Fruit fly (Drosophila melanogaster) whole organism, pupa: ENCODE results near the gene CG31778.

Experiments
- CG10348 ChIP-seq: fragments of 200-800 bp; sonication (Bioruptor generic); IDR thresholded peaks from 2 replicates; pipeline ENCODE4 v1.3.6; 2022; ENCODE audit warnings: missing biosample characterization, missing genetic modification characterization
- CG12605 ChIP-seq: fragments of 200-800 bp; sonication (Bioruptor generic); IDR thresholded peaks from 2 replicates; pipeline ENCODE4 v1.3.6; 2022; ENCODE audit warnings: missing biosample characterization, missing genetic modification characterization
- CG13204 ChIP-seq: fragments of 200-800 bp; sonication (Bioruptor generic); optimal IDR thresholded peaks from 2 replicates; lab custom pipeline; 2018; ENCODE audit warnings: missing biosample characterization, mild to moderate bottlenecking, missing genetic modification characterization, moderate library complexity
- CG14655 ChIP-seq: fragments of 200-800 bp; sonication (Bioruptor generic); optimal IDR thresholded peaks from 3 replicates; lab custom pipeline; 2017; ENCODE audit warnings: mild to moderate bottlenecking, missing biosample characterization, missing genetic modification reagents, missing genetic modification characterization
- CG15710 ChIP-seq: fragments of 200-800 bp; sonication (Bioruptor generic); optimal IDR thresholded peaks from 2 replicates; lab custom pipeline; 2018; ENCODE audit warnings: missing biosample characterization, mild to moderate bottlenecking, missing genetic modification characterization, moderate library complexity
- CG17806 ChIP-seq: fragments of 200-800 bp; sonication (Bioruptor generic); optimal IDR thresholded peaks from 2 replicates; lab custom pipeline; 2018; ENCODE audit warnings: missing biosample characterization, mild to moderate bottlenecking, missing genetic modification characterization, moderate library complexity
- CG32121 ChIP-seq: fragments of 200-800 bp; sonication (Bioruptor generic); IDR thresholded peaks from 2 replicates; pipeline ENCODE4 v1.3.6; 2022; ENCODE audit warnings: missing biosample characterization, missing genetic modification characterization
- CG34367 ChIP-seq: fragments of 200-800 bp; sonication (Bioruptor generic); optimal IDR thresholded peaks from 2 replicates; lab custom pipeline; 2018; ENCODE audit warnings: missing biosample characterization, mild to moderate bottlenecking, missing genetic modification characterization
- CG4496 ChIP-seq: fragments of 200-800 bp; sonication (Bioruptor generic); IDR thresholded peaks from 3 replicates; pipeline ENCODE4 v1.3.6; 2022; ENCODE audit warnings: missing biosample characterization, missing genetic modification characterization
- CG8159 ChIP-seq: fragments of 200-800 bp; sonication (Bioruptor generic); optimal IDR thresholded peaks from 3 replicates; lab custom pipeline; 2018; ENCODE audit warnings: missing biosample characterization, mild to moderate bottlenecking, missing genetic modification characterization, moderate library complexity
- CG8301 ChIP-seq: fragments of 200-800 bp; sonication (Bioruptor generic); optimal IDR thresholded peaks from 2 replicates; lab custom pipeline; 2018; ENCODE audit warnings: missing biosample characterization, mild to moderate bottlenecking, missing genetic modification characterization
- CG9948 ChIP-seq: fragments of 200-800 bp; sonication (Bioruptor generic); optimal IDR thresholded peaks from 2 replicates; lab custom pipeline; 2018; ENCODE audit warnings: missing biosample characterization, mild to moderate bottlenecking, missing genetic modification characterization, moderate library complexity
- D1 ChIP-seq: fragments of 200-800 bp; sonication (Bioruptor generic); optimal IDR thresholded peaks from 2 replicates; lab custom pipeline; 2018; ENCODE audit warnings: missing biosample characterization, mild to moderate bottlenecking, missing genetic modification characterization, moderate library complexity
- EcR ChIP-seq: fragments of 200-800 bp; sonication (Bioruptor generic); optimal IDR thresholded peaks from 3 replicates; lab custom pipeline; 2019; ENCODE audit warnings: missing biosample characterization, missing genetic modification characterization, mild to moderate bottlenecking, moderate library complexity, missing genetic modification reagents
- Ets98B ChIP-seq: fragments of 200-800 bp; sonication (Bioruptor generic); IDR thresholded peaks from 2 replicates; pipeline ENCODE4 v1.3.6; 2022; ENCODE audit warnings: missing biosample characterization, missing genetic modification characterization
- Pif1A ChIP-seq: fragments of 200-800 bp; sonication (Bioruptor generic); optimal IDR thresholded peaks from 3 replicates; lab custom pipeline; 2016; ENCODE audit warnings: missing biosample characterization, missing genetic modification characterization
- Pif1B ChIP-seq: fragments of 200-800 bp; sonication (Bioruptor generic); optimal IDR thresholded peaks from 3 replicates; lab custom pipeline; 2016; ENCODE audit warnings: missing biosample characterization, missing genetic modification characterization
- Snoo ChIP-seq: fragments of 200-800 bp; sonication (Bioruptor generic); optimal IDR thresholded peaks from 3 replicates; lab custom pipeline; 2017; ENCODE audit warnings: missing biosample characterization, mild to moderate bottlenecking, missing genetic modification characterization, inconsistent platforms
- fd96Ca ChIP-seq: fragments of 200-800 bp; sonication (Bioruptor generic); IDR thresholded peaks from 3 replicates; pipeline ENCODE4 v1.3.6; 2022; ENCODE audit warnings: missing biosample characterization, missing genetic modification characterization
- gl ChIP-seq: fragments of 200-800 bp; sonication (Bioruptor generic); optimal IDR thresholded peaks from 2 replicates; lab custom pipeline; 2018; ENCODE audit warnings: missing biosample characterization, mild to moderate bottlenecking, missing genetic modification characterization
- rn ChIP-seq: fragments of 200-800 bp; sonication (Bioruptor generic); IDR thresholded peaks from 2 replicates; pipeline ENCODE4 v1.3.6; 2022; ENCODE audit warnings: missing biosample characterization, missing genetic modification characterization

The CG31778 gene

dm6 chr2L:3693082-3693481 is 12.2 kb downstream of the CG31778 start, which contains the start of gene CG3513:
Gene CG3513 (minus strand): TSS chr2L:3693182.
- no peak for TF ChIP-seq CG8159 (tag; lab: Kevin White, UChicago)
- TF ChIP-seq Ets98B (GFP tag; lab: Robert Waterston, UW) = no peak
- TF ChIP-seq CG8301 (tag; lab: Kevin White, UChicago) = no peak
- TF ChIP-seq Snoo = no peak
- TF ChIP-seq CG34367 (tag; lab: Kevin White, UChicago) = no peak
- TF ChIP-seq gl (tag; lab: Kevin White, UChicago) = no peak
- TF ChIP-seq CG4496 (GFP tag; lab: Robert Waterston, UW) = no peak
- TF ChIP-seq CG9948 (tag; lab: Kevin White, UChicago) = no peak
- no peak for TF ChIP-seq Pif1A (GFP tag; lab: Kevin White, UChicago)
- no peak for TF ChIP-seq CG32121
- TF ChIP-seq CG13204 (GFP tag; lab: Kevin White, UChicago) = no peak
- TF ChIP-seq EcR = no peak
- TF ChIP-seq fd96Ca (GFP tag; lab: Robert Waterston, UW) = no peak
- TF ChIP-seq CG15710 (tag; lab: Kevin White, UChicago) = no peak

- TF ChIP-seq Pif1B (GFP tag; lab: Kevin White, UChicago) (no peak), CG8159 (tag; lab: Kevin White, UChicago) (no peak), EcR (no peak), CG9948 (tag; lab: Kevin White, UChicago) (no peak), CG13204 (GFP tag; lab: Kevin White, UChicago) (no peak), D1 (no peak), Pif1A (GFP tag; lab: Kevin White, UChicago) (no peak), CG12605 (GFP tag; lab: Robert Waterston, UW) (no peak), Snoo (no peak), fd96Ca (GFP tag; lab: Robert Waterston, UW) (no peak), CG10348 (no peak), Ets98B (GFP tag; lab: Robert Waterston, UW) (no peak), CG15710 (tag; lab: Kevin White, UChicago) (no peak), CG14655 (GFP tag; lab: Kevin White, UChicago) (no peak), CG4496 (GFP tag; lab: Robert Waterston, UW) (no peak), rn (no peak), CG34367 (tag; lab: Kevin White, UChicago) (no peak)
These were observed 12.8 kb downstream of the CG31778 start, which contains the start of gene CG16704 for dm6 chr2L:3692466-3692865. Gene CG16704 (minus strand): TSS chr2L:3692587.

dm6 chr2L:3685139-3685851 is 20.0 kb downstream of the CG31778 start:
- TF ChIP-seq CG32121 (no peak), EcR (no peak), CG8159 (tag; lab: Kevin White, UChicago) (peak; percentile 16)

- TF ChIP-seq gl (tag; lab: Kevin White, UChicago) = no peak
- TF ChIP-seq Snoo = no peak
- TF ChIP-seq Pif1A (GFP tag; lab: Kevin White, UChicago) = no peak
- no peak for TF ChIP-seq D1
- TF ChIP-seq CG17806 (tag; lab: Kevin White, UChicago) = no peak
- no peak for TF ChIP-seq CG9948 (tag; lab: Kevin White, UChicago)
- no peak for TF ChIP-seq EcR
- no peak for TF ChIP-seq CG32121
- no peak for TF ChIP-seq Ets98B (GFP tag; lab: Robert Waterston, UW)
- no peak for TF ChIP-seq CG4496 (GFP tag; lab: Robert Waterston, UW)
- TF ChIP-seq, all 21 proteins: peak for 0
These were observed 22.8 kb downstream of the CG31778 start for dm6 chr2L:3682489-3682888.

- TF ChIP-seq CG13204 (GFP tag; lab: Kevin White, UChicago) (no peak), CG4496 (GFP tag; lab: Robert Waterston, UW) (no peak), CG32121 (no peak), CG8301 (tag; lab: Kevin White, UChicago) (no peak)
These were observed 23.9 kb downstream of the CG31778 start for dm6 chr2L:3681338-3681737.

dm6 chr2L:3675770-3676169 is 29.5 kb downstream of the CG31778 start:
- TF ChIP-seq CG8301 (tag; lab: Kevin White, UChicago) (no peak), CG32121 (no peak), EcR (no peak), gl (tag; lab: Kevin White, UChicago) (no peak), CG9948 (tag; lab: Kevin White, UChicago) (no peak), CG12605 (GFP tag; lab: Robert Waterston, UW) (no peak)

dm6 chr2L:3670481-3670880 is 34.8 kb downstream of the CG31778 start, which contains the start of gene Sfp24Bc:
Gene Sfp24Bc (minus strand): TSS chr2L:3670581.
- TF ChIP-seq CG8301 (tag; lab: Kevin White, UChicago) (no peak), Snoo (no peak), fd96Ca (GFP tag; lab: Robert Waterston, UW) (no peak), rn (no peak), Ets98B (GFP tag; lab: Robert Waterston, UW) (no peak), CG32121 (no peak), gl (tag; lab: Kevin White, UChicago) (no peak), CG14655 (GFP tag; lab: Kevin White, UChicago) (no peak), CG9948 (tag; lab: Kevin White, UChicago) (no peak), CG8159 (tag; lab: Kevin White, UChicago) (no peak), CG4496 (GFP tag; lab: Robert Waterston, UW) (no peak), EcR (no peak), CG34367 (tag; lab: Kevin White, UChicago) (no peak), D1 (no peak), CG13204 (GFP tag; lab: Kevin White, UChicago) (no peak), Pif1A (GFP tag; lab: Kevin White, UChicago) (no peak), CG17806 (tag; lab: Kevin White, UChicago) (no peak), Pif1B (GFP tag; lab: Kevin White, UChicago) (no peak), CG15710 (tag; lab: Kevin White, UChicago) (no peak), CG10348 (no peak)
